Worm (Caenorhabditis elegans): ENCODE results near the gene sel-9.

sel-9 gene

ce11 chrV:8269878-8270277 is 32.5 kb downstream of the sel-9 start:
- TF ChIP-seq ceh-48 (tag; optimal IDR thresholded peaks at IDR 0.05) (no peak), ama-1 (optimal IDR thresholded peaks at IDR 0.05) (no peak), K02D7.2 (tag; optimal IDR thresholded peaks at IDR 0.05) (no peak), ceh-30 (tag; optimal IDR thresholded peaks at IDR 0.05) (no peak), ceh-34 (tag; optimal IDR thresholded peaks at IDR 0.05) (no peak), ceh-2 (tag; optimal IDR thresholded peaks at IDR 0.05) (no peak), ref-2 (tag; optimal IDR thresholded peaks at IDR 0.05) (no peak), ceh-31 (tag; optimal IDR thresholded peaks at IDR 0.05) (no peak), nfya-1 (tag; optimal IDR thresholded peaks at IDR 0.05) (no peak)

ce11 chrV:8268902-8269301 is 33.5 kb downstream of the sel-9 start, which contains the start of the genes asp-6 and asp-12:
Gene asp-6 (minus strand): TSS chrV:8268937.
Gene asp-12 (plus strand): TSS chrV:8269210.
- TF ChIP-seq nfya-1 (tag; optimal IDR thresholded peaks at IDR 0.05) (no peak), sox-2 (GFP tag; IDR thresholded peaks at IDR 0.05) (no peak), pat-9 (tag; optimal IDR thresholded peaks at IDR 0.05) (no peak), pax-1 (tag; optimal IDR thresholded peaks at IDR 0.05) (no peak), C38D4.7 (GFP tag; optimal IDR thresholded peaks at IDR 0.05) (no peak), hlh-30 (tag; optimal IDR thresholded peaks at IDR 0.05; ENCODE audit: insufficient read depth) (no peak), elt-2 (tag; optimal IDR thresholded peaks at IDR 0.05) (peak; percentile 46), ceh-48 (tag; optimal IDR thresholded peaks at IDR 0.05) (no peak), ceh-30 (tag; optimal IDR thresholded peaks at IDR 0.05) (no peak), K02D7.2 (tag; optimal IDR thresholded peaks at IDR 0.05) (no peak), tbx-2 (tag; optimal IDR thresholded peaks at IDR 0.05) (no peak), npax-4 (tag; optimal IDR thresholded peaks at IDR 0.05) (no peak), pqm-1 (tag; optimal IDR thresholded peaks at IDR 0.05) (peak; percentile 2)

- peak; percentile 77 for TF ChIP-seq elt-2 (tag; optimal IDR thresholded peaks at IDR 0.05)
- TF ChIP-seq zip-5 (tag; optimal IDR thresholded peaks at IDR 0.05) = no peak
Measured at ce11 chrV:8267275-8267674, 35.1 kb downstream of the sel-9 start.

- no peak for TF ChIP-seq tbx-7 (tag; optimal IDR thresholded peaks at IDR 0.05)
Measured at ce11 chrV:8266232-8266631, 36.1 kb downstream of the sel-9 start, which contains the start of gene F21F8.5. Gene F21F8.5 (minus strand): TSS chrV:8266332.

- TF ChIP-seq ceh-18 (tag; optimal IDR thresholded peaks at IDR 0.05) (no peak), ceh-22 (tag; optimal IDR thresholded peaks at IDR 0.05) (no peak), syd-9 (tag; optimal IDR thresholded peaks at IDR 0.05) (no peak), ets-4 (tag; optimal IDR thresholded peaks at IDR 0.05) (no peak), ceh-2 (tag; optimal IDR thresholded peaks at IDR 0.05) (no peak), npax-4 (tag; optimal IDR thresholded peaks at IDR 0.05) (no peak)
Measured at ce11 chrV:8263941-8264340, 38.4 kb downstream of the sel-9 start, which contains the start of gene C16D9.9. Gene C16D9.9 (plus strand): TSS chrV:8264241.

- TF ChIP-seq ceh-19 (GFP tag; optimal IDR thresholded peaks at IDR 0.05) = no peak
- no peak for TF ChIP-seq pros-1 (tag; optimal IDR thresholded peaks at IDR 0.05)
- TF ChIP-seq C08G9.2 (tag; optimal IDR thresholded peaks at IDR 0.05) = no peak
- no peak for TF ChIP-seq sox-4 (tag; optimal IDR thresholded peaks at IDR 0.05)
- TF ChIP-seq nhr-11 (tag; optimal IDR thresholded peaks at IDR 0.05) = no peak
- TF ChIP-seq ceh-22 (tag; optimal IDR thresholded peaks at IDR 0.05) = no peak
- no peak for TF ChIP-seq unc-42 (tag; optimal IDR thresholded peaks at IDR 0.05)
- no peak for TF ChIP-seq hlh-13 (GFP tag; optimal IDR thresholded peaks at IDR 0.05)
- no peak for TF ChIP-seq ets-4 (tag; optimal IDR thresholded peaks at IDR 0.05)
Measured at ce11 chrV:8263466-8263865, 38.9 kb downstream of the sel-9 start, which contains the start of gene C16D9.8. Gene C16D9.8 (minus strand): TSS chrV:8263566.

ce11 chrV:8262212-8262611 is 40.2 kb downstream of the sel-9 start:
- TF ChIP-seq hlh-30 (tag; optimal IDR thresholded peaks at IDR 0.05; ENCODE audit: insufficient read depth) = no peak
- no peak for TF ChIP-seq C08G9.2 (tag; optimal IDR thresholded peaks at IDR 0.05)
- TF ChIP-seq ceh-18 (tag; optimal IDR thresholded peaks at IDR 0.05) = no peak
- no peak for TF ChIP-seq tbx-7 (tag; optimal IDR thresholded peaks at IDR 0.05)
- TF ChIP-seq T23F11.4 (GFP tag; optimal IDR thresholded peaks at IDR 0.05) = no peak

Data from whole organism, late embryonic.